Worm (Caenorhabditis elegans) whole organism, L3 larva: Measurements from ENCODE around the gene pitr-2.

Source experiments
- R02D3.7 ChIP-seq: fragments of 150-350 bp; optimal IDR thresholded peaks from 2 replicates; lab custom pipeline; 2014; ENCODE audit warnings: missing biosample characterization, missing genetic modification characterization
- ama-1 ChIP-seq: fragments of 150-350 bp; optimal IDR thresholded peaks from 2 replicates; lab custom pipeline; 2018
- ceh-16 ChIP-seq: sonication (generic microtip); optimal IDR thresholded peaks from 2 replicates; lab custom pipeline; 2017; ENCODE audit warnings: missing biosample characterization, missing genetic modification characterization
- ceh-28 ChIP-seq: fragments of 150-350 bp; optimal IDR thresholded peaks from 2 replicates; lab custom pipeline; 2014; ENCODE audit warnings: missing biosample characterization, missing genetic modification reagents, missing genetic modification characterization
- ceh-82 ChIP-seq: fragments of 150-350 bp; optimal IDR thresholded peaks from 2 replicates; lab custom pipeline; 2014; ENCODE audit warnings: missing biosample characterization, missing genetic modification characterization
- ceh-9 ChIP-seq: sonication (generic microtip); optimal IDR thresholded peaks from 2 replicates; lab custom pipeline; 2018; ENCODE audit warnings: missing biosample characterization, missing genetic modification characterization
- egl-27 ChIP-seq: sonication (generic microtip); optimal IDR thresholded peaks from 4 replicates; lab custom pipeline; 2017; ENCODE audit warnings: missing biosample characterization, missing genetic modification reagents, missing genetic modification characterization
- egl-5 ChIP-seq: fragments of 150-350 bp; optimal IDR thresholded peaks from 2 replicates; lab custom pipeline; 2017; ENCODE audit warnings: missing biosample characterization, missing genetic modification reagents, missing genetic modification characterization, inconsistent platforms
- elt-1 ChIP-seq: fragments of 150-350 bp; optimal IDR thresholded peaks from 2 replicates; lab custom pipeline; 2014; ENCODE audit warnings: missing biosample characterization, missing genetic modification characterization
- elt-2 ChIP-seq: sonication (generic microtip); optimal IDR thresholded peaks from 2 replicates; lab custom pipeline; 2016; ENCODE audit warnings: missing genetic modification reagents, mild to moderate bottlenecking, missing genetic modification characterization, missing compliant biosample characterization
- elt-3 ChIP-seq, 3 experiments: fragments of 150-350 bp in 1 of 3; sonication (generic microtip) in 2 of 3; optimal IDR thresholded peaks; 2 replicates in 2 of 3; 4 replicates in 1 of 3; lab custom pipeline; 2014 to 2017; ENCODE audit warnings: missing biosample characterization in 3 of 3, missing genetic modification characterization in 3 of 3
- fkh-10 ChIP-seq: sonication (generic microtip); optimal IDR thresholded peaks from 2 replicates; lab custom pipeline; 2017; ENCODE audit warnings: missing biosample characterization, missing genetic modification reagents, missing genetic modification characterization
- fos-1 ChIP-seq: fragments of 150-350 bp; optimal IDR thresholded peaks from 2 replicates; lab custom pipeline; 2014; ENCODE audit warnings: missing biosample characterization, missing genetic modification characterization
- hmg-11 ChIP-seq: sonication (generic microtip); optimal IDR thresholded peaks from 2 replicates; lab custom pipeline; 2016; ENCODE audit warnings: missing genetic modification characterization, missing compliant biosample characterization
- jun-1 ChIP-seq: fragments of 150-350 bp; optimal IDR thresholded peaks from 2 replicates; lab custom pipeline; 2014; ENCODE audit warnings: missing biosample characterization, missing genetic modification reagents, missing genetic modification characterization
- lsy-12 ChIP-seq: sonication (generic microtip); optimal IDR thresholded peaks from 2 replicates; lab custom pipeline; 2016; ENCODE audit warnings: mild to moderate bottlenecking, missing genetic modification characterization, missing compliant biosample characterization
- mdl-1 ChIP-seq: fragments of 150-350 bp; optimal IDR thresholded peaks from 2 replicates; lab custom pipeline; 2014; ENCODE audit warnings: missing biosample characterization, missing genetic modification characterization
- nfya-1 ChIP-seq: sonication (generic microtip); optimal IDR thresholded peaks from 2 replicates; lab custom pipeline; 2017; ENCODE audit warnings: missing genetic modification characterization, mild to moderate bottlenecking, missing compliant biosample characterization, antibody characterized with exemption, moderate library complexity; ENCODE audit not compliant: insufficient read depth
- nhr-23 ChIP-seq: fragments of 150-350 bp; optimal IDR thresholded peaks from 2 replicates; lab custom pipeline; 2014; ENCODE audit warnings: missing biosample characterization, missing genetic modification reagents, missing genetic modification characterization
- nhr-25 ChIP-seq: sonication (generic microtip); optimal IDR thresholded peaks from 2 replicates; lab custom pipeline; 2017; ENCODE audit warnings: missing biosample characterization, missing genetic modification characterization
- nhr-28 ChIP-seq: fragments of 150-350 bp; optimal IDR thresholded peaks from 2 replicates; lab custom pipeline; 2014; ENCODE audit warnings: missing biosample characterization, missing genetic modification characterization
- nhr-43 ChIP-seq: sonication (generic microtip); optimal IDR thresholded peaks from 2 replicates; lab custom pipeline; 2016; ENCODE audit warnings: mild to moderate bottlenecking, missing genetic modification characterization, missing compliant biosample characterization; ENCODE audit not compliant: poor library complexity, severe bottlenecking
- nhr-77 ChIP-seq: fragments of 150-350 bp; optimal IDR thresholded peaks from 2 replicates; lab custom pipeline; 2014; ENCODE audit warnings: missing biosample characterization, missing genetic modification characterization
- sea-2 ChIP-seq: fragments of 150-350 bp; sonication (generic microtip); optimal IDR thresholded peaks from 4 replicates; lab custom pipeline; 2014; ENCODE audit warnings: missing biosample characterization, missing genetic modification reagents, missing genetic modification characterization
- skn-1 ChIP-seq: fragments of 150-350 bp; optimal IDR thresholded peaks from 2 replicates; lab custom pipeline; 2014; ENCODE audit warnings: missing biosample characterization, missing genetic modification characterization
- unc-39 ChIP-seq: sonication (generic microtip); optimal IDR thresholded peaks from 4 replicates; lab custom pipeline; 2017; ENCODE audit warnings: missing biosample characterization, missing genetic modification characterization
- zag-1 ChIP-seq: fragments of 150-350 bp; optimal IDR thresholded peaks from 2 replicates; lab custom pipeline; 2014; ENCODE audit warnings: missing biosample characterization, missing genetic modification characterization
- ztf-11 ChIP-seq: fragments of 150-350 bp; optimal IDR thresholded peaks from 2 replicates; lab custom pipeline; 2014; ENCODE audit warnings: missing biosample characterization, missing genetic modification characterization
- ztf-4 ChIP-seq: fragments of 150-350 bp; optimal IDR thresholded peaks from 2 replicates; lab custom pipeline; 2014; ENCODE audit warnings: missing biosample characterization, missing genetic modification characterization

Gene pitr-2

DNA sequence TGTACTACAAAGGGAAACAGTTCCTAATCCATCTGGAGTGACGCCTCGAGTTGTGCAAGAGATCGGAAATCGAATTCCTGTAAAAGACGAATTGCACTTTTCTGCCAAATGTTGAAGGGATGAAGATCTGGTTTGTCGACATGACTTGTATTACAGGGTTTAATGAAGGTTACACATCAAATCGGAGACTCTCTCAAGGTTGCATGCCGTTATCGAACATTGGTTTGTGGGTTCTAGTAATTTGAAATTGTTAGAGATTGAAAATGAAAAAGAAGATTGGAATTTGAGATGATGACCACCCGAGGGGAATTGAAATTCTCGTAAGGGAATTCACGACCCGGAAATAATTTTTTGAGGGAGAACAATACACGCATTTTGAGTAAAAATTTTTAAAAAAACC is 28.8 kb upstream of the pitr-2 start:
- peak; percentile 23 for TF ChIP-seq nhr-23
- no peak for TF ChIP-seq nhr-77 (tag; lab: Kevin White, UChicago)
- no peak for TF ChIP-seq nfya-1
- TF ChIP-seq nhr-25 (tag; lab: Kevin White, UChicago): peak; percentile 76
- TF ChIP-seq nhr-43 (tag; lab: Kevin White, UChicago): no peak
- peak; percentile 73 for TF ChIP-seq elt-1 (tag; lab: Kevin White, UChicago)
- TF ChIP-seq unc-39: no peak

DNA sequence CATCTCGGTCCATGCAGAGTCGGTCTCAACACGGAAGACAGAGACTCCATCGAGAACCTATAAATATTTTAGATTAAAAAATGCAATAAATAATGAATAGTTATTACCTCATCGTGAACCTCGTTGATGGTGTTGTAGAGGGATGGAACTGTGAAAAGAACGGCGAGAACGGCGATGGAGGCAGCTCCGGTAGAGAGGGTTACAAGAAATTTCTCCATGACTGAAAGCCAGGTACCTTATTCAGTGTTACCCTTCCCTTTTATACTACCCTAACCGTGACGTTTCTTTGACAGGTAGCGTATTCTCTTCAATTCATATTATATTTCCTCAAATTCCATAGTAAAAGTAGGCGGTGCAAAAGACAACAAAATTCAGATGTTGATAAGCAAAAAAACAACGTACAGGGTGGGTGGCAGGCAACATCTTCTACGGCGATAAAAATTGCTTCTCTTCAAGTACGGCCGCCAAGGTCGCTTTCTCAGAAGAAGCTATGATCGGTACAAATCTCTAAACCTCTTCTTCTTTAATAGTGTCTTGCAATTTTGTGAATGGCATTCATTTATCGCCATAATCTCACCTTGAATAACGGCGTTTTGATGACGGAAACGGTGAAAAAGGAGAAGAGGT is 27.7 kb upstream of the pitr-2 start, which contains the start of gene col-10:
col-10 (minus strand) TSS at position 235 of the 627 bp plus-strand sequence.
- TF ChIP-seq nhr-28 (no peak), mdl-1 (tag; lab: Kevin White, UChicago) (no peak), nhr-25 (tag; lab: Kevin White, UChicago) (peak; percentile 86), nhr-43 (tag; lab: Kevin White, UChicago) (peak; percentile 65), ama-1 (lab: Kevin White, UChicago) (peak; percentile 85), elt-1 (tag; lab: Kevin White, UChicago) (peak; percentile 56), zag-1 (no peak), egl-27 (tag; lab: Kevin White, UChicago) (peak; percentile 15)

DNA sequence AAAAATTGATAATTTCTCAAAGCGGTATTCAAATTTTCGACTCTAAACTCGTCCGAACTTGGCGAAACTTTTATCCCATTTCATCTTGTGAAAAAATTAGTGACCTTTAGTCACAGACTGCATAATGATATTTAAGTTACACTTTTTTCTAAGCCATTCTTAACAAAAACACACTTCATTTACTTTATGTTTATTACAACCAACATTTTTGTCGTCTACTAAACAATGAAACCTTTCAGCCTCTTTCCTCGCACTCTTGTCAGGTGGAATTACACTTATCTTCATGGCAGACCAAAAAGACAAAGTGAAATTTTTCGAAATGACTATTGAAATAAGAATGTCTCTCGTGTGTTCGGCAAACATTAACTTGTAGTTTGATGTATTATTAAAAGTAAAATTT is 26.4 kb upstream of the pitr-2 start:
- TF ChIP-seq skn-1: no peak
- no peak for TF ChIP-seq nhr-23
- no peak for TF ChIP-seq fos-1
- TF ChIP-seq ceh-82: no peak
- no peak for TF ChIP-seq lsy-12 (tag; lab: Kevin White, UChicago)
- no peak for TF ChIP-seq sea-2
- no peak for TF ChIP-seq nhr-28
- no peak for TF ChIP-seq hmg-11 (tag; lab: Kevin White, UChicago)
- peak; percentile 50 for TF ChIP-seq nhr-43 (tag; lab: Kevin White, UChicago)
- peak; percentile 9 for TF ChIP-seq ztf-4 (tag; lab: Kevin White, UChicago)
- TF ChIP-seq mdl-1 (tag; lab: Kevin White, UChicago): no peak
- TF ChIP-seq R02D3.7 (tag; lab: Kevin White, UChicago): peak; percentile 1
- no peak for TF ChIP-seq nhr-77 (tag; lab: Kevin White, UChicago)
- no peak for TF ChIP-seq elt-2 (tag; lab: Kevin White, UChicago)
- TF ChIP-seq nhr-25 (tag; lab: Kevin White, UChicago): peak; percentile 93
- TF ChIP-seq ama-1 (lab: Kevin White, UChicago): peak; percentile 89

DNA sequence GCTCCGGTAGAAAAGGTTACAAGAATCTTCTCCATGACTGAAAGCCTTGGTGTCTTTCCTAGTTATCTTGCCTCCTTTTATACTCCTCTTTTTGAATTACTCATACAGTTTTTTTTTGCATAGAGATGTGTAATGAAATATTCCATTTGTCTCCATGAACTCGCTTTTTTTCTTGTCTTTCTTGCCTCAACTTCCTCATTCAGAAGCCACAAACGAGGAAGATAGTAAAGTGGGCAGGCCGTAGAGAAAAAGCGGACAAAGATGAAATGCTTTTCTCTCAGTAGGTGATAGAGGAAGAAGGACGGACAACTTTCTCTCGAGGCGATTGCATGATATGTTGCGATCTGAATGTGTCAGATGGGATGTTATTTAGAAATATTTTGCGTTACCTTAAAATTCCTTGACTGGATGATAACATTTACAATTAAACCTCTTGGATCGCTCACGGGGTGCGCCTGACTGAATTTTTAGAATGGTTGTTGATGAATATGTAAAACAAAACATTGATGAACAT is 25.5 kb upstream of the pitr-2 start, which contains the start of gene col-145:
col-145 (minus strand) TSS at position 51 of the 514 bp plus-strand sequence.
- no peak for TF ChIP-seq ceh-28
- TF ChIP-seq egl-27 (tag; lab: Kevin White, UChicago): peak; percentile 61
- peak; percentile 1 for TF ChIP-seq nhr-23
- peak; percentile 47 for TF ChIP-seq nhr-25 (tag; lab: Kevin White, UChicago)
- TF ChIP-seq elt-2 (tag; lab: Kevin White, UChicago): no peak

DNA sequence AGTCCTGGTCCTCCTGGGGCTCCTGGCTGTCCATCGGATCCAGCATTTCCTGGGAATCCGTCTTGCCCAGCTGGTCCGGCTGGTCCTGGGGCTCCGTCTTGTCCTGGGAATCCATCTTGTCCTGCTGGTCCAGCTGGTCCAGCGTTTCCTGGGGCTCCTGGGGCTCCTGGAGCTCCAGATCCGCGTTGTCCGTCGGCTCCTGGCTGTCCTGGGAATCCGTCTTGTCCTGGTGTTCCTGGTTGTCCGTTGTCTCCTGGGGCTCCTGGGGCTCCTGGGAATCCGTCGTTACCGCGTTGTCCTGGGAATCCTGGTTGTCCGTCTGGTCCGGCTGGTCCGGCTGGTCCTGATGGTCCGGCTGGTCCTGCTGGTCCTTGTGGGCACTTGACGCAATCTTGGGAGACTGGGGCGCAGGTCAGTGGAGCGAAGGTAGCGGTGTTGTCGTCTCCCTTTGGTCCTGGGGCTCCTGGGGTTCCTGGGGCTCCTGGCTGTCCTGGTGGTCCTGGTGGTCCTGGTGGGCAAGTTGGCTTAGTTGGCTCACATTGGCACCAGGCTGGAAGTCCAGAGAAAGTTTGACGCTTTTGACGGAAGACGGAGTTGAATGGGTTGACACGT is 24.7 kb upstream of the pitr-2 start:
- TF ChIP-seq ztf-4 (tag; lab: Kevin White, UChicago) (no peak), fkh-10 (GFP tag; lab: Kevin White, UChicago) (no peak), ceh-16 (tag; lab: Kevin White, UChicago) (no peak), ama-1 (lab: Kevin White, UChicago) (no peak), jun-1 (no peak)

DNA sequence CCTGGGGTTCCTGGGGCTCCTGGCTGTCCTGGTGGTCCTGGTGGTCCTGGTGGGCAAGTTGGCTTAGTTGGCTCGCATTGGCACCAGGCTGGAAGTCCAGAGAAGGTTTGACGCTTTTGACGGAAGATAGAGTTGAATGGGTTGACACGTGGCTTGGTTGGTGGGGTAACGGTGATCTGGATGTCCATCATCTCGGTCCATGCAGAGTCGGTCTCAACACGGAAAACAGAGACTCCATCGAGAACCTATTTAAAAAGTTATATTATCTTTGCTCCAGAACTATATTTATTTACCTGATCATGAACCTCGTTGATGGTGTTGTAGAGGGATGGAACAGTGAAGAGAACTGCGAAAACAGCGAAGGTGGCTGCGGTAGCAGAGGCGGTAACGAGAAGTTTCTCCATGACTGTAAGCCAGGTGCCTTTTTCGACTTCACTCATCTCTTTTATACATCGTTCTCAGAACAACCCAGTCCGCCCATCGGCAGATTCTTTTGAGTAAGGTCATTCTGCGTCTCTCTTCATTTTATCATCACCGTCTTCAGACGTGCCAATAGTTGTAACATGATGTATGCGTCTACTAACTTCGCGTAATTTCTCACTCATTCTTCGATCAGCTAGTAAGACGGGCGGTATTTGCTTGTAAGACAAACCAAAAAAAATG is 22.8 kb upstream of the pitr-2 start, which contains the start of gene col-144:
col-144 (minus strand) TSS at position 419 of the 663 bp plus-strand sequence.
- TF ChIP-seq nfya-1 (peak; percentile 17), nhr-28 (no peak), elt-3 (tag; optimal IDR thresholded peaks at IDR 0.05; lab: Kevin White, UChicago) (peak in 1 of 3 experiments; percentile 12), nhr-43 (tag; lab: Kevin White, UChicago) (peak; percentile 57), ama-1 (lab: Kevin White, UChicago) (peak; percentile 73), lsy-12 (tag; lab: Kevin White, UChicago) (no peak), ztf-11 (tag; lab: Kevin White, UChicago) (no peak), sea-2 (no peak), egl-5 (no peak), nhr-25 (tag; lab: Kevin White, UChicago) (peak; percentile 70), ceh-9 (tag; lab: Kevin White, UChicago) (no peak), fkh-10 (GFP tag; lab: Kevin White, UChicago) (no peak)
